Worm (Caenorhabditis elegans) whole organism, L2 larva: Measurements from ENCODE around the gene F14B8.5.

ENCODE experiments used
- alr-1 ChIP-seq: fragments of 150-350 bp; optimal IDR thresholded peaks from 2 replicates; lab custom pipeline; 2014; ENCODE audit warnings: missing biosample characterization, missing genetic modification characterization
- ama-1 ChIP-seq: fragments of 150-350 bp; optimal IDR thresholded peaks from 2 replicates; lab custom pipeline; 2018; ENCODE audit warnings: inconsistent platforms
- crh-2 ChIP-seq: sonication (generic microtip); optimal IDR thresholded peaks from 2 replicates; lab custom pipeline; 2017; ENCODE audit warnings: missing biosample characterization, missing genetic modification characterization
- egl-27 ChIP-seq: sonication (generic microtip); optimal IDR thresholded peaks from 3 replicates; lab custom pipeline; 2017; ENCODE audit warnings: missing biosample characterization, missing genetic modification reagents, missing genetic modification characterization
- nhr-6 ChIP-seq: fragments of 150-350 bp; optimal IDR thresholded peaks from 2 replicates; lab custom pipeline; 2014; ENCODE audit warnings: missing biosample characterization, missing genetic modification characterization
- peb-1 ChIP-seq: fragments of 150-350 bp; optimal IDR thresholded peaks from 2 replicates; lab custom pipeline; 2014; ENCODE audit warnings: missing biosample characterization, missing genetic modification characterization
- sem-4 ChIP-seq: fragments of 150-350 bp; optimal IDR thresholded peaks from 2 replicates; lab custom pipeline; 2014; ENCODE audit warnings: missing biosample characterization, missing genetic modification reagents, missing genetic modification characterization
- unc-62 ChIP-seq: fragments of 150-350 bp; optimal IDR thresholded peaks from 2 replicates; lab custom pipeline; 2014; ENCODE audit warnings: missing biosample characterization, missing genetic modification reagents, missing genetic modification characterization

Gene F14B8.5

ce11 chrX:6875273-6875672 lies 53.2 kb downstream of the F14B8.5 start:
- TF ChIP-seq crh-2 (tag; lab: Kevin White, UChicago), result no peak
- no peak for TF ChIP-seq sem-4 (tag; lab: Kevin White, UChicago)
- no peak for TF ChIP-seq unc-62 (GFP tag; lab: Kevin White, UChicago)
- no peak for TF ChIP-seq nhr-6
- no peak for TF ChIP-seq peb-1
- no peak for TF ChIP-seq egl-27 (tag; lab: Kevin White, UChicago)
- no peak for TF ChIP-seq ama-1 (lab: Kevin White, UChicago)
- TF ChIP-seq alr-1 (tag; lab: Kevin White, UChicago), result no peak
